Worm (Caenorhabditis elegans): ENCODE measurements around the gene F17C11.12.
A peak's percentile ranks its signal among the peaks of the same experiment; 100 is the strongest.

The F17C11.12 gene

DNA sequence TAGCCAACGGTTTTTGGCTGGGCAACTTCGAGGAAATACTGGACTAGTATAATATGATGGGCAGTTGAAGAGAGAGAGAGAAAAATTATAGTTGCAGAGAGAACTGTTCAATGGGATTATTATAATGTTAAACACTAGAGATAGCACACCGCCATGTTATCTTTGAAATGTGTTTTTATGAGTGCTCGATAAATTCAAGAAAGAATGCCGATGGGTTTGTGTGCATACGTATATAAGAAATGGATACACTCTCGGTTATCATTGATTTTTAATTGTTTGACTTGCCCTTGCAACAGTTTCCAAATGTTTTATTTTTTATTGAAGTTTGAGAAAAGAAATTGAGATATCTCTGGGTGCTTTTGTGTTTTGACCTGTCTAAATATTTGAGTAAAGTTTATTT, at the start of gene F17C11.12:
TSS of gene F17C11.12 (minus strand) at position 240 of the 400 bp plus-strand sequence.
- TF ChIP-seq C08G9.2 (tag; optimal IDR thresholded peaks at IDR 0.05) (no peak), elt-2 (tag; optimal IDR thresholded peaks at IDR 0.05) (peak; percentile 44)

- TF ChIP-seq lim-6 (tag; optimal IDR thresholded peaks at IDR 0.05) (no peak), odd-2 (tag; optimal IDR thresholded peaks at IDR 0.05) (no peak), unc-55 (GFP tag; optimal IDR thresholded peaks at IDR 0.05) (no peak), fax-1 (tag; optimal IDR thresholded peaks at IDR 0.05) (no peak), K09A11.1 (tag; optimal IDR thresholded peaks at IDR 0.05; ENCODE audit: insufficient read depth) (no peak), ztf-16 (tag; optimal IDR thresholded peaks at IDR 0.05) (no peak), fkh-10 (GFP tag; optimal IDR thresholded peaks at IDR 0.05) (no peak), ceh-31 (tag; optimal IDR thresholded peaks at IDR 0.05) (no peak), unc-3 (GFP tag; conservative IDR thresholded peaks at IDR 0.05) (no peak), unc-3 (tag; optimal IDR thresholded peaks at IDR 0.05) (no peak), nhr-232 (tag; optimal IDR thresholded peaks at IDR 0.05) (no peak), zip-5 (tag; optimal IDR thresholded peaks at IDR 0.05) (no peak), pqm-1 (tag; optimal IDR thresholded peaks at IDR 0.05) (no peak), sox-4 (tag; optimal IDR thresholded peaks at IDR 0.05) (no peak), fkh-6 (tag; optimal IDR thresholded peaks at IDR 0.05) (no peak), pha-2 (tag; optimal IDR thresholded peaks at IDR 0.05) (no peak), T23F11.4 (GFP tag; optimal IDR thresholded peaks at IDR 0.05) (no peak)
These were observed 44.4 kb upstream of the F17C11.12 start, which contains the start of gene fig-1 for ce11 chrV:10981113-10981512. fig-1 (minus strand) TSS chrV:10981213.

ce11 chrV:10975091-10975490, 38.4 kb upstream of the F17C11.12 start:
- no peak for TF ChIP-seq pqm-1 (tag; optimal IDR thresholded peaks at IDR 0.05)
- no peak for TF ChIP-seq ceh-6 (GFP tag; optimal IDR thresholded peaks at IDR 0.05)
- TF ChIP-seq ceh-14 (tag; optimal IDR thresholded peaks at IDR 0.05) = no peak
- TF ChIP-seq fax-1 (tag; optimal IDR thresholded peaks at IDR 0.05) = no peak
- no peak for TF ChIP-seq rnt-1 (tag; optimal IDR thresholded peaks at IDR 0.05)
- no peak for TF ChIP-seq hlh-6 (tag; optimal IDR thresholded peaks at IDR 0.05)
- no peak for TF ChIP-seq ceh-9 (tag; optimal IDR thresholded peaks at IDR 0.05)
- no peak for TF ChIP-seq nfya-1 (tag; optimal IDR thresholded peaks at IDR 0.05)
- no peak for TF ChIP-seq mec-3 (tag; optimal IDR thresholded peaks at IDR 0.05; ENCODE audit: borderline replicate concordance)
- no peak for TF ChIP-seq ceh-18 (tag; optimal IDR thresholded peaks at IDR 0.05)
- no peak for TF ChIP-seq sdc-2 (tag; optimal IDR thresholded peaks at IDR 0.05)
- TF ChIP-seq elt-4 (tag; optimal IDR thresholded peaks at IDR 0.05) = no peak
- no peak for TF ChIP-seq hlh-13 (GFP tag; optimal IDR thresholded peaks at IDR 0.05)
- no peak for TF ChIP-seq ztf-16 (tag; optimal IDR thresholded peaks at IDR 0.05)

- no peak for TF ChIP-seq lim-6 (tag; optimal IDR thresholded peaks at IDR 0.05)
- TF ChIP-seq ceh-2 (tag; optimal IDR thresholded peaks at IDR 0.05) = no peak
- no peak for TF ChIP-seq mec-3 (tag; optimal IDR thresholded peaks at IDR 0.05; ENCODE audit: borderline replicate concordance)
- no peak for TF ChIP-seq pat-9 (tag; optimal IDR thresholded peaks at IDR 0.05)
- no peak for TF ChIP-seq ztf-16 (tag; optimal IDR thresholded peaks at IDR 0.05)
- no peak for TF ChIP-seq pros-1 (tag; optimal IDR thresholded peaks at IDR 0.05)
- no peak for TF ChIP-seq elt-4 (tag; optimal IDR thresholded peaks at IDR 0.05)
- no peak for TF ChIP-seq ref-2 (tag; optimal IDR thresholded peaks at IDR 0.05)
- TF ChIP-seq unc-3 (GFP tag; conservative IDR thresholded peaks at IDR 0.05) = no peak
- no peak for TF ChIP-seq unc-3 (tag; optimal IDR thresholded peaks at IDR 0.05)
These were observed 34.2 kb upstream of the F17C11.12 start for ce11 chrV:10970930-10971329.

ce11 chrV:10970070-10970469, 33.4 kb upstream of the F17C11.12 start, which contains the start of gene F17C11.22:
F17C11.22 (minus strand) TSS chrV:10970170.
- TF ChIP-seq rnt-1 (tag; optimal IDR thresholded peaks at IDR 0.05) (no peak), ets-4 (tag; optimal IDR thresholded peaks at IDR 0.05) (no peak), lim-6 (tag; optimal IDR thresholded peaks at IDR 0.05) (no peak), lin-11 (tag; optimal IDR thresholded peaks at IDR 0.05) (no peak)

Measured in whole organism, late embryonic.